Fruit fly (Drosophila melanogaster): Measurements from ENCODE around the gene CG6138.

- TF ChIP-seq CG6689 (GFP tag; IDR thresholded peaks at IDR 0.05) (peak; percentile 70), D19A (tag; optimal IDR thresholded peaks at IDR 0.05) (peak; percentile 44), CG32767 (GFP tag; IDR thresholded peaks at IDR 0.05) (no peak), Bgb (GFP tag; IDR thresholded peaks at IDR 0.05; ENCODE audit: partially characterized antibody) (no peak), maf-S (GFP tag; optimal IDR thresholded peaks at IDR 0.05) (no peak), CG10654 (GFP tag; optimal IDR thresholded peaks at IDR 0.05) (peak; percentile 16), Doc3 (GFP tag; IDR thresholded peaks at IDR 0.05; ENCODE audit: partially characterized antibody) (no peak)
Observed at dm6 chr2L:10543048-10543752, 23.9 kb upstream of the CG6138 start.

Data from whole organism, embryonic.